Worm (Caenorhabditis elegans): ENCODE results near the gene F25H8.2.
A peak's percentile ranks its signal among the peaks of the same experiment; 100 is the strongest.

DNA sequence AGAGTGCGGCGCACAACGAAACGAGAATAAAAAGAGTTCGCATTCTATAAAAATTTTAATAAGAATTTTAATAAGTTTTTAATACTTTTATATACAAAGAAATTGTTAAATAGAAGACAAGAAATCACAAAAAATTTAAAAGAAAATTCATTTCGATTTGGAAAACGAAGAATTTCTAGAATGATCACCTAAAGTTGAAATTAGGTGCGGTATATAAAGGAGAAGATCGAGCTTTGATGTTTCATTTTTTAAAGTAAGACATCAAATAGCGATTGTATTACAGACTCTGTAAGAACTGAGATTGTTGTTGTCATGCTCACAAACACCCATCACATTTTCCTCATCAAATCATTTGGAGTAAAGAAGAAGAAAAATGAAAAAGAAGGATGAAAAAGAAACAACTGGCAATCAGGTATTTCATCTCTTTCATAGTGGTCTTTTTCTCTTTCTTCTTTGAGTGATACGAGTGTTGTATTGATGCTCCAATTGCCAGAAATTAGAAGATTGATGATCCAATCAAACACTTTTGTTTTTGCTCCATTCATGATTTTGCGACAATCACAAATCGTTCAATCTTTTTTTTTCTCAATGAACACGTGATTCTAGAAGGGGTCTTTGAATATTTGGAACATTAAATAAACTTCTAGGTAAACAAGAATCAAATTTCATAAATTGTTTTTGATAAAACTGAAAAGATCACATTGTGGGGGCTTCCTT is 3.7 kb upstream of the F25H8.2 start, which contains the start of gene dur-1:
- TF ChIP-seq ama-1 (optimal IDR thresholded peaks at IDR 0.05) (no peak), nhr-23 (tag; optimal IDR thresholded peaks at IDR 0.05) (no peak), nhr-6 (tag; optimal IDR thresholded peaks at IDR 0.05) (no peak), nhr-237 (tag; optimal IDR thresholded peaks at IDR 0.05) (no peak), sma-9 (GFP tag; optimal IDR thresholded peaks at IDR 0.05) (peak; percentile 16), sma-9 (tag; optimal IDR thresholded peaks at IDR 0.05) (no peak), snpc-4 (tag; optimal IDR thresholded peaks at IDR 0.05) (no peak), elt-1 (tag; optimal IDR thresholded peaks at IDR 0.05) (no peak), egl-27 (tag; optimal IDR thresholded peaks at IDR 0.05) (no peak), mdl-1 (tag; optimal IDR thresholded peaks at IDR 0.05) (no peak), nhr-10 (tag; optimal IDR thresholded peaks at IDR 0.05) (no peak), ceh-16 (tag; optimal IDR thresholded peaks at IDR 0.05) (no peak), unc-62 (GFP tag; optimal IDR thresholded peaks at IDR 0.05) (no peak), unc-39 (tag; optimal IDR thresholded peaks at IDR 0.05) (no peak), blmp-1 (tag; optimal IDR thresholded peaks at IDR 0.05; ENCODE audit: insufficient read depth) (no peak)
